Worm (Caenorhabditis elegans): ENCODE results near the gene cng-1.

cng-1 gene

ce11 chrV:15000055-15000704 is 31.1 kb downstream of the cng-1 start, which contains the start of gene rps-16:
rps-16 (minus strand) TSS chrV:15000541.
- no peak for TF ChIP-seq lin-11 (tag; optimal IDR thresholded peaks at IDR 0.05)
- no peak for TF ChIP-seq unc-42 (tag; optimal IDR thresholded peaks at IDR 0.05)
- no peak for TF ChIP-seq T23F11.4 (GFP tag; optimal IDR thresholded peaks at IDR 0.05)

- TF ChIP-seq zip-5 (tag; optimal IDR thresholded peaks at IDR 0.05) (no peak), lim-6 (tag; optimal IDR thresholded peaks at IDR 0.05) (no peak), elt-2 (tag; optimal IDR thresholded peaks at IDR 0.05) (no peak), pat-9 (tag; optimal IDR thresholded peaks at IDR 0.05) (no peak), Y22D7AL.16 (tag; optimal IDR thresholded peaks at IDR 0.05) (no peak), C38D4.7 (GFP tag; optimal IDR thresholded peaks at IDR 0.05) (no peak), nhr-232 (tag; optimal IDR thresholded peaks at IDR 0.05) (no peak), odd-2 (tag; optimal IDR thresholded peaks at IDR 0.05) (no peak), nfya-1 (tag; optimal IDR thresholded peaks at IDR 0.05) (no peak), ceh-14 (tag; optimal IDR thresholded peaks at IDR 0.05) (no peak), K02D7.2 (tag; optimal IDR thresholded peaks at IDR 0.05) (no peak), nhr-11 (tag; optimal IDR thresholded peaks at IDR 0.05) (no peak), hlh-30 (tag; optimal IDR thresholded peaks at IDR 0.05; ENCODE audit: insufficient read depth) (no peak), tbx-2 (tag; optimal IDR thresholded peaks at IDR 0.05) (no peak), ceh-24 (tag; optimal IDR thresholded peaks at IDR 0.05) (no peak), C08G9.2 (tag; optimal IDR thresholded peaks at IDR 0.05) (no peak)
Observed at ce11 chrV:14999485-15000023, 31.7 kb downstream of the cng-1 start, which contains the start of gene T01C3.11. T01C3.11 (plus strand) TSS chrV:14999535.

- TF ChIP-seq ceh-30 (tag; optimal IDR thresholded peaks at IDR 0.05), result no peak
- no peak for TF ChIP-seq ahr-1 (tag; optimal IDR thresholded peaks at IDR 0.05)
- no peak for TF ChIP-seq unc-86 (tag; optimal IDR thresholded peaks at IDR 0.05)
- no peak for TF ChIP-seq ceh-14 (tag; optimal IDR thresholded peaks at IDR 0.05)
- TF ChIP-seq tbx-7 (tag; optimal IDR thresholded peaks at IDR 0.05), result no peak
- no peak for TF ChIP-seq unc-55 (GFP tag; optimal IDR thresholded peaks at IDR 0.05)
- no peak for TF ChIP-seq ceh-48 (tag; optimal IDR thresholded peaks at IDR 0.05)
- no peak for TF ChIP-seq madf-2 (tag; optimal IDR thresholded peaks at IDR 0.05)
- no peak for TF ChIP-seq nfya-1 (tag; optimal IDR thresholded peaks at IDR 0.05)
Observed at ce11 chrV:14996236-14996635, 35.0 kb downstream of the cng-1 start, which contains the start of gene irld-14. irld-14 (plus strand) TSS chrV:14996536.

ce11 chrV:14993620-14994019 is 37.7 kb downstream of the cng-1 start, which contains the start of gene fil-1:
fil-1 (plus strand) TSS chrV:14993838.
- TF ChIP-seq sox-2 (GFP tag; IDR thresholded peaks at IDR 0.05) (no peak), C08G9.2 (tag; optimal IDR thresholded peaks at IDR 0.05) (no peak), hlh-30 (tag; optimal IDR thresholded peaks at IDR 0.05; ENCODE audit: insufficient read depth) (no peak), pha-2 (tag; optimal IDR thresholded peaks at IDR 0.05) (no peak), nfya-1 (tag; optimal IDR thresholded peaks at IDR 0.05) (no peak), hlh-13 (GFP tag; optimal IDR thresholded peaks at IDR 0.05) (no peak), ahr-1 (tag; optimal IDR thresholded peaks at IDR 0.05) (no peak), pha-4 (tag; optimal IDR thresholded peaks at IDR 0.05) (no peak), pag-3 (tag; optimal IDR thresholded peaks at IDR 0.05; ENCODE audit: borderline replicate concordance) (no peak), ceh-45 (GFP tag; IDR thresholded peaks at IDR 0.05) (no peak), sdc-2 (tag; optimal IDR thresholded peaks at IDR 0.05) (no peak)

ce11 chrV:14992627-14993117 is 38.6 kb downstream of the cng-1 start, which contains the start of gene T01C3.3:
T01C3.3 (minus strand) TSS chrV:14992677.
- TF ChIP-seq unc-55 (GFP tag; optimal IDR thresholded peaks at IDR 0.05), result no peak
- TF ChIP-seq ets-4 (tag; optimal IDR thresholded peaks at IDR 0.05), result no peak
- no peak for TF ChIP-seq ceh-24 (tag; optimal IDR thresholded peaks at IDR 0.05)
- no peak for TF ChIP-seq eyg-1 (tag; optimal IDR thresholded peaks at IDR 0.05)
- no peak for TF ChIP-seq pqm-1 (tag; optimal IDR thresholded peaks at IDR 0.05)
- TF ChIP-seq dve-1 (tag; optimal IDR thresholded peaks at IDR 0.05), result no peak
- no peak for TF ChIP-seq T23F11.4 (GFP tag; optimal IDR thresholded peaks at IDR 0.05)
- TF ChIP-seq ceh-2 (tag; optimal IDR thresholded peaks at IDR 0.05), result no peak
- no peak for TF ChIP-seq ztf-16 (tag; optimal IDR thresholded peaks at IDR 0.05)
- TF ChIP-seq nhr-232 (tag; optimal IDR thresholded peaks at IDR 0.05), result no peak
- TF ChIP-seq rnt-1 (tag; optimal IDR thresholded peaks at IDR 0.05), result no peak
- no peak for TF ChIP-seq hlh-8 (tag; optimal IDR thresholded peaks at IDR 0.05)
- no peak for TF ChIP-seq K02D7.2 (tag; optimal IDR thresholded peaks at IDR 0.05)

Data from whole organism, late embryonic.